Fruit fly (Drosophila melanogaster): ENCODE results near the gene smp-30.

dm6 chr3R:14763487-14763886, 12.4 kb upstream of the smp-30 start:
- no peak for TF ChIP-seq h (optimal IDR thresholded peaks at IDR 0.05)
- no peak for TF ChIP-seq ttk (optimal IDR thresholded peaks at IDR 0.05)
- no peak for TF ChIP-seq Sin3A (optimal IDR thresholded peaks at IDR 0.05)
